Worm (Caenorhabditis elegans) whole organism, young adult: ENCODE results near the gene F44D12.10.

ENCODE experiments used
- B0019.2 ChIP-seq: fragments of 200-800 bp; sonication (Bioruptor generic); conservative IDR thresholded peaks from 2 replicates; pipeline ENCODE4 v1.3.6; 2022; ENCODE audit warnings: missing genetic modification reagents, missing genetic modification characterization, missing compliant biosample characterization
- B0035.1 ChIP-seq: sonication (generic microtip); optimal IDR thresholded peaks from 2 replicates; lab custom pipeline; 2016; ENCODE audit warnings: missing genetic modification characterization, mild to moderate bottlenecking, missing compliant biosample characterization, missing genotype, missing genetic modification reagents
- B0261.1 ChIP-seq: sonication (generic microtip); optimal IDR thresholded peaks from 2 replicates; lab custom pipeline; 2016; ENCODE audit warnings: mild to moderate bottlenecking, missing genetic modification characterization, moderate library complexity, missing compliant biosample characterization
- D2030.7 ChIP-seq: fragments of 200-800 bp; sonication (Bioruptor generic); IDR thresholded peaks from 2 replicates; pipeline ENCODE4 v1.3.6; 2022; ENCODE audit warnings: missing genetic modification reagents, missing genetic modification characterization, missing compliant biosample characterization
- F49E8.2 ChIP-seq: sonication (generic microtip); optimal IDR thresholded peaks from 3 replicates; lab custom pipeline; 2017; ENCODE audit warnings: missing genetic modification characterization, mild to moderate bottlenecking, missing compliant biosample characterization, antibody characterized with exemption, moderate library complexity; ENCODE audit not compliant: insufficient read depth
- F52B5.7 ChIP-seq: sonication (generic microtip); optimal IDR thresholded peaks from 2 replicates; lab custom pipeline; 2016; ENCODE audit warnings: mild to moderate bottlenecking, missing genetic modification characterization, missing compliant biosample characterization
- F55B11.4 ChIP-seq: sonication (generic microtip); optimal IDR thresholded peaks from 2 replicates; lab custom pipeline; 2016; ENCODE audit warnings: missing compliant biosample characterization, missing genetic modification characterization, borderline replicate concordance; ENCODE audit not compliant: insufficient read depth
- F57C9.4 ChIP-seq: sonication (generic microtip); optimal IDR thresholded peaks from 2 replicates; lab custom pipeline; 2017; ENCODE audit warnings: mild to moderate bottlenecking, missing genetic modification characterization, missing compliant biosample characterization
- K12H6.12 ChIP-seq: fragments of 200-800 bp; sonication (Bioruptor generic); optimal IDR thresholded peaks from 2 replicates; lab custom pipeline; 2018; ENCODE audit warnings: mild to moderate bottlenecking, missing genetic modification characterization, missing compliant biosample characterization
- Y95B8A.8 ChIP-seq: fragments of 200-800 bp; sonication (Bioruptor generic); IDR thresholded peaks from 2 replicates; pipeline ENCODE4 v1.3.6; 2022; ENCODE audit warnings: missing genetic modification reagents, missing genetic modification characterization, missing compliant biosample characterization
- attf-3 ChIP-seq: fragments of 200-800 bp; sonication (Bioruptor generic); conservative IDR thresholded peaks from 2 replicates; pipeline ENCODE4 v1.3.6; 2022; ENCODE audit warnings: missing genetic modification reagents, missing genetic modification characterization, missing compliant biosample characterization
- bed-2 ChIP-seq: fragments of 200-800 bp; sonication (Bioruptor generic); IDR thresholded peaks from 2 replicates; pipeline ENCODE4 v1.3.6; 2022; ENCODE audit warnings: missing genetic modification reagents, missing genetic modification characterization, missing compliant biosample characterization
- cebp-1 ChIP-seq, 2 experiments: fragments of 200-800 bp in 1 of 2; sonication (Bioruptor generic) in 1 of 2; sonication (generic microtip) in 1 of 2; IDR thresholded peaks in 1 of 2; optimal IDR thresholded peaks in 1 of 2; 2 replicates each; pipeline versions ENCODE4 v1.3.6 to Lab custom; 2017 to 2022; ENCODE audit warnings: missing compliant biosample characterization in 2 of 2, missing genetic modification characterization in 2 of 2, mild to moderate bottlenecking in 1 of 2, missing genetic modification reagents in 1 of 2, moderate library complexity in 1 of 2
- ceh-100 ChIP-seq: fragments of 200-800 bp; sonication (Bioruptor generic); IDR thresholded peaks from 2 replicates; pipeline ENCODE4 v1.3.6; 2022; ENCODE audit warnings: missing genetic modification reagents, missing genetic modification characterization, missing compliant biosample characterization
- ceh-58 ChIP-seq: fragments of 200-800 bp; sonication (Bioruptor generic); IDR thresholded peaks from 2 replicates; pipeline ENCODE4 v1.3.6; 2022; ENCODE audit warnings: missing genetic modification characterization, missing compliant biosample characterization
- ceh-91 ChIP-seq: fragments of 200-800 bp; sonication (Bioruptor generic); IDR thresholded peaks from 2 replicates; pipeline ENCODE4 v1.3.6; 2022; ENCODE audit warnings: missing genetic modification reagents, missing genetic modification characterization, missing compliant biosample characterization
- chd-7 ChIP-seq: sonication (generic microtip); optimal IDR thresholded peaks from 2 replicates; lab custom pipeline; 2016; ENCODE audit warnings: mild to moderate bottlenecking, missing genetic modification characterization, moderate library complexity, missing compliant biosample characterization
- die-1 ChIP-seq: sonication (generic microtip); optimal IDR thresholded peaks from 2 replicates; lab custom pipeline; 2016; ENCODE audit warnings: missing genotype, mild to moderate bottlenecking, missing genetic modification characterization, missing compliant biosample characterization
- egrh-3 ChIP-seq: fragments of 200-800 bp; sonication (Bioruptor generic); IDR thresholded peaks from 2 replicates; pipeline ENCODE4 v1.3.6; 2022; ENCODE audit warnings: missing genetic modification reagents, missing genetic modification characterization, missing compliant biosample characterization
- hlh-12 ChIP-seq: sonication (generic microtip); optimal IDR thresholded peaks from 2 replicates; lab custom pipeline; 2016; ENCODE audit warnings: missing genetic modification characterization, missing compliant biosample characterization
- hmg-20 ChIP-seq: fragments of 200-800 bp; sonication (Bioruptor generic); IDR thresholded peaks from 2 replicates; pipeline ENCODE4 v1.3.6; 2022; ENCODE audit warnings: missing genetic modification reagents, missing genetic modification characterization, missing compliant biosample characterization
- let-526 ChIP-seq: fragments of 200-800 bp; sonication (Bioruptor generic); IDR thresholded peaks from 2 replicates; pipeline ENCODE4 v1.3.6; 2022; ENCODE audit warnings: missing genetic modification reagents, missing genetic modification characterization, missing compliant biosample characterization
- lin-54 ChIP-seq: fragments of 200-800 bp; sonication (Bioruptor generic); optimal IDR thresholded peaks from 2 replicates; lab custom pipeline; 2018; ENCODE audit warnings: mild to moderate bottlenecking, missing genetic modification characterization, missing compliant biosample characterization
- lsl-1 ChIP-seq: fragments of 200-800 bp; sonication (Bioruptor generic); optimal IDR thresholded peaks from 2 replicates; lab custom pipeline; 2018; ENCODE audit warnings: mild to moderate bottlenecking, missing genetic modification characterization, moderate library complexity, missing compliant biosample characterization
- madf-6 ChIP-seq: fragments of 200-800 bp; sonication (Bioruptor generic); IDR thresholded peaks from 2 replicates; pipeline ENCODE4 v1.3.6; 2022; ENCODE audit warnings: missing genetic modification reagents, missing genetic modification characterization, missing compliant biosample characterization
- madf-8 ChIP-seq: fragments of 200-800 bp; sonication (Bioruptor generic); conservative IDR thresholded peaks from 2 replicates; pipeline ENCODE4 v1.3.6; 2022; ENCODE audit warnings: missing genetic modification reagents, missing genetic modification characterization, missing compliant biosample characterization
- mxl-1 ChIP-seq: sonication (generic microtip); optimal IDR thresholded peaks from 2 replicates; lab custom pipeline; 2016; ENCODE audit warnings: missing genetic modification characterization, missing compliant biosample characterization
- nfyb-1 ChIP-seq: fragments of 200-800 bp; sonication (Bioruptor generic); IDR thresholded peaks from 2 replicates; pipeline ENCODE4 v1.3.6; 2022; ENCODE audit warnings: missing genetic modification reagents, missing genetic modification characterization, missing compliant biosample characterization
- nhr-120 ChIP-seq: fragments of 200-800 bp; sonication (Bioruptor generic); IDR thresholded peaks from 2 replicates; pipeline ENCODE4 v1.3.6; 2022; ENCODE audit warnings: missing genetic modification characterization, missing compliant biosample characterization
- rcor-1 ChIP-seq: fragments of 200-800 bp; sonication (Bioruptor generic); IDR thresholded peaks from 2 replicates; pipeline ENCODE4 v1.3.6; 2022; ENCODE audit warnings: missing genetic modification reagents, missing genetic modification characterization, missing compliant biosample characterization
- rec-8 ChIP-seq, 2 experiments: sonication (generic microtip); optimal IDR thresholded peaks; 2 replicates each; lab custom pipeline; 2016; ENCODE audit warnings: mild to moderate bottlenecking in 2 of 2, missing genetic modification characterization in 2 of 2, missing genetic modification reagents in 2 of 2, missing genotype in 2 of 2, missing biosample characterization in 1 of 2, missing compliant biosample characterization in 1 of 2, moderate library complexity in 1 of 2
- snpc-3.4 ChIP-seq: sonication (generic microtip); optimal IDR thresholded peaks from 2 replicates; lab custom pipeline; 2017; ENCODE audit warnings: missing genetic modification characterization, mild to moderate bottlenecking, missing compliant biosample characterization, antibody characterized with exemption, moderate library complexity, missing genotype, missing genetic modification reagents
- tlf-1 ChIP-seq: fragments of 200-800 bp; sonication (Bioruptor generic); optimal IDR thresholded peaks from 2 replicates; lab custom pipeline; 2018; ENCODE audit warnings: mild to moderate bottlenecking, missing genetic modification characterization, missing compliant biosample characterization
- xnd-1 ChIP-seq: sonication (generic microtip); optimal IDR thresholded peaks from 2 replicates; lab custom pipeline; 2016; ENCODE audit warnings: missing genotype, missing genetic modification reagents, missing genetic modification characterization, missing compliant biosample characterization
- zim-3 ChIP-seq: sonication (generic microtip); optimal IDR thresholded peaks from 2 replicates; lab custom pipeline; 2017; ENCODE audit warnings: mild to moderate bottlenecking, missing genetic modification characterization, moderate library complexity, missing compliant biosample characterization
- ztf-25 ChIP-seq: fragments of 200-800 bp; sonication (Bioruptor generic); IDR thresholded peaks from 2 replicates; pipeline ENCODE4 v1.3.6; 2022; ENCODE audit warnings: missing genetic modification reagents, missing genetic modification characterization, missing compliant biosample characterization
- ztf-28 ChIP-seq: fragments of 200-800 bp; sonication (Bioruptor generic); IDR thresholded peaks from 2 replicates; pipeline ENCODE4 v1.3.6; 2022; ENCODE audit warnings: missing genetic modification reagents, missing genetic modification characterization, missing compliant biosample characterization

F44D12.10 gene

ce11 chrIV:10067541-10067940 lies 30.7 kb upstream of the F44D12.10 start, which contains the start of gene cwn-2:
Gene cwn-2 (plus strand): TSS chrIV:10067816.
- TF ChIP-seq F55B11.4 (tag; lab: Kevin White, UChicago), result no peak
- no peak for TF ChIP-seq die-1 (tag; lab: Kevin White, UChicago)
- TF ChIP-seq nhr-120 (GFP tag; lab: Robert Waterston, UW), result no peak
- no peak for TF ChIP-seq B0019.2 (GFP tag; lab: Robert Waterston, UW)
- no peak for TF ChIP-seq ceh-58 (GFP tag; lab: Robert Waterston, UW)
- TF ChIP-seq bed-2 (GFP tag; lab: Robert Waterston, UW), result no peak
- no peak for TF ChIP-seq mxl-1 (tag; lab: Kevin White, UChicago)

- TF ChIP-seq B0035.1 (tag; lab: Kevin White, UChicago), result no peak
- no peak for TF ChIP-seq ztf-28 (GFP tag; lab: Robert Waterston, UW)
- TF ChIP-seq cebp-1 (GFP tag; IDR thresholded peaks at IDR 0.05; lab: Robert Waterston, UW), result no peak
- TF ChIP-seq cebp-1 (tag; optimal IDR thresholded peaks at IDR 0.05; lab: Kevin White, UChicago), result no peak
These were observed 29.6 kb upstream of the F44D12.10 start for ce11 chrIV:10066456-10066855.

- TF ChIP-seq madf-6 (GFP tag; lab: Robert Waterston, UW), result no peak
- no peak for TF ChIP-seq hmg-20
- no peak for TF ChIP-seq chd-7 (tag; lab: Kevin White, UChicago)
- no peak for TF ChIP-seq madf-8 (GFP tag; lab: Robert Waterston, UW)
- no peak for TF ChIP-seq ztf-25
- no peak for TF ChIP-seq ceh-58 (GFP tag; lab: Robert Waterston, UW)
- no peak for TF ChIP-seq ceh-91 (GFP tag; lab: Robert Waterston, UW)
- no peak for TF ChIP-seq lsl-1
- no peak for TF ChIP-seq xnd-1
- TF ChIP-seq lin-54 (GFP tag; lab: Kevin White, UChicago), result no peak
- no peak for TF ChIP-seq hlh-12
- TF ChIP-seq ceh-100 (GFP tag; lab: Robert Waterston, UW), result no peak
- no peak for TF ChIP-seq Y95B8A.8 (GFP tag; lab: Robert Waterston, UW)
- TF ChIP-seq attf-3 (GFP tag; lab: Robert Waterston, UW), result no peak
These were observed 28.3 kb upstream of the F44D12.10 start for ce11 chrIV:10065159-10065558.

- TF ChIP-seq F49E8.2 (tag; lab: Kevin White, UChicago) (no peak), zim-3 (tag; lab: Kevin White, UChicago) (no peak), K12H6.12 (tag; lab: Kevin White, UChicago) (no peak), lin-54 (GFP tag; lab: Kevin White, UChicago) (no peak), rec-8 (tag; optimal IDR thresholded peaks at IDR 0.05; lab: Kevin White, UChicago) (no peak), egrh-3 (GFP tag; lab: Robert Waterston, UW) (no peak), nfyb-1 (no peak), tlf-1 (GFP tag; lab: Kevin White, UChicago) (no peak), snpc-3.4 (tag; lab: Kevin White, UChicago) (no peak), B0261.1 (no peak), F57C9.4 (no peak), let-526 (GFP tag; lab: Robert Waterston, UW) (no peak), F52B5.7 (tag; lab: Kevin White, UChicago) (no peak), D2030.7 (GFP tag; lab: Robert Waterston, UW) (no peak), rcor-1 (GFP tag; lab: Robert Waterston, UW) (no peak)
These were observed 27.1 kb upstream of the F44D12.10 start for ce11 chrIV:10063941-10064340.
